Worm (Caenorhabditis elegans) whole organism, L1 larva: Measurements from ENCODE around the gene phf-33.
A peak's percentile ranks its signal among the peaks of the same experiment; 100 is the strongest.

ENCODE experiments used
- C16A3.4 ChIP-seq: fragments of 150-350 bp; optimal IDR thresholded peaks from 2 replicates; lab custom pipeline; 2014; ENCODE audit warnings: missing biosample characterization, missing genetic modification characterization
- Y116A8C.19 ChIP-seq: sonication (generic microtip); optimal IDR thresholded peaks from 2 replicates; lab custom pipeline; 2016; ENCODE audit warnings: missing compliant biosample characterization, missing genetic modification characterization, borderline replicate concordance
- aha-1 ChIP-seq: fragments of 150-350 bp; optimal IDR thresholded peaks from 2 replicates; lab custom pipeline; 2014; ENCODE audit warnings: missing biosample characterization, missing genetic modification characterization
- aly-2 ChIP-seq: fragments of 150-350 bp; optimal IDR thresholded peaks from 2 replicates; lab custom pipeline; 2014; ENCODE audit warnings: missing biosample characterization, missing genetic modification characterization
- ama-1 ChIP-seq: fragments of 150-350 bp; optimal IDR thresholded peaks from 2 replicates; lab custom pipeline; 2014
- blmp-1 ChIP-seq: fragments of 150-350 bp; optimal IDR thresholded peaks from 2 replicates; lab custom pipeline; 2014; ENCODE audit warnings: missing biosample characterization, missing genetic modification characterization
- ceh-63 ChIP-seq: fragments of 200-800 bp; sonication (Bioruptor generic); optimal IDR thresholded peaks from 2 replicates; lab custom pipeline; 2018; ENCODE audit warnings: mild to moderate bottlenecking, missing genetic modification characterization, missing compliant biosample characterization
- ceh-90 ChIP-seq: sonication (generic microtip); optimal IDR thresholded peaks from 2 replicates; lab custom pipeline; 2016; ENCODE audit warnings: missing genetic modification characterization, missing compliant biosample characterization
- dpl-1 ChIP-seq, 3 experiments: fragments of 150-350 bp in 2 of 3; sonication (generic microtip) in 1 of 3; optimal IDR thresholded peaks; 2 replicates each; lab custom pipeline; 2014 to 2017; ENCODE audit warnings: missing biosample characterization in 3 of 3, missing genetic modification characterization in 3 of 3, missing genetic modification reagents in 3 of 3
- dsc-1 ChIP-seq: sonication (generic microtip); optimal IDR thresholded peaks from 2 replicates; lab custom pipeline; 2016; ENCODE audit warnings: mild to moderate bottlenecking, missing genetic modification characterization, missing compliant biosample characterization
- efl-1 ChIP-seq, 4 experiments: fragments of 150-350 bp; optimal IDR thresholded peaks in 3 of 4; peaks in 1 of 4; 1 replicate in 1 of 4; 2 replicates in 3 of 4; lab custom pipeline; 2014; ENCODE audit warnings: missing biosample characterization in 2 of 4, missing genetic modification characterization in 2 of 4, missing genetic modification reagents in 2 of 4
- egl-13 ChIP-seq: sonication (generic microtip); optimal IDR thresholded peaks from 2 replicates; lab custom pipeline; 2016; ENCODE audit warnings: missing genotype, missing genetic modification reagents, missing genetic modification characterization, missing compliant biosample characterization
- elt-3 ChIP-seq, 6 experiments: fragments of 150-350 bp in 1 of 6; sonication (generic microtip); optimal IDR thresholded peaks; 2 replicates each; lab custom pipeline; 2017 to 2018; ENCODE audit warnings: missing biosample characterization in 6 of 6, missing genetic modification characterization in 6 of 6, inconsistent platforms in 1 of 6
- fkh-8 ChIP-seq: sonication (generic microtip); optimal IDR thresholded peaks from 2 replicates; lab custom pipeline; 2016; ENCODE audit warnings: mild to moderate bottlenecking, missing genetic modification characterization, missing compliant biosample characterization
- grh-1 ChIP-seq: fragments of 200-800 bp; sonication (Bioruptor generic); IDR thresholded peaks from 2 replicates; pipeline ENCODE4 v1.3.6; 2022; ENCODE audit warnings: missing genetic modification reagents, missing genetic modification characterization, missing compliant biosample characterization
- isw-1 ChIP-seq: fragments of 200-800 bp; sonication (Bioruptor generic); IDR thresholded peaks from 2 replicates; pipeline ENCODE4 v1.3.6; 2022; ENCODE audit warnings: missing genetic modification characterization, missing compliant biosample characterization
- lin-13 ChIP-seq: fragments of 150-350 bp; optimal IDR thresholded peaks from 2 replicates; lab custom pipeline; 2014; ENCODE audit warnings: missing biosample characterization, missing genetic modification reagents, missing genetic modification characterization
- lin-14 ChIP-seq: fragments of 200-800 bp; sonication (Bioruptor generic); optimal IDR thresholded peaks from 2 replicates; lab custom pipeline; 2018; ENCODE audit warnings: mild to moderate bottlenecking, missing genetic modification characterization, moderate library complexity, missing compliant biosample characterization
- lin-35 ChIP-seq, 2 experiments: fragments of 150-350 bp; optimal IDR thresholded peaks; 2 replicates each; lab custom pipeline; 2014; ENCODE audit warnings: missing biosample characterization in 2 of 2, missing genetic modification characterization in 2 of 2, missing genetic modification reagents in 2 of 2
- lsy-2 ChIP-seq, 2 experiments: fragments of 150-350 bp; optimal IDR thresholded peaks; 2 replicates each; lab custom pipeline; 2014; ENCODE audit warnings: missing biosample characterization in 2 of 2, missing genetic modification characterization in 2 of 2
- mdl-1 ChIP-seq, 2 experiments: fragments of 150-350 bp; optimal IDR thresholded peaks; 2 replicates each; lab custom pipeline; 2014 to 2017; ENCODE audit warnings: missing biosample characterization in 2 of 2, missing genetic modification characterization in 2 of 2, inconsistent platforms in 1 of 2
- mef-2 ChIP-seq: fragments of 150-350 bp; optimal IDR thresholded peaks from 2 replicates; lab custom pipeline; 2014; ENCODE audit warnings: missing biosample characterization, missing genetic modification characterization
- mep-1 ChIP-seq: fragments of 150-350 bp; optimal IDR thresholded peaks from 2 replicates; lab custom pipeline; 2014; ENCODE audit warnings: missing biosample characterization, missing genetic modification characterization
- nhr-11 ChIP-seq: fragments of 150-350 bp; optimal IDR thresholded peaks from 2 replicates; lab custom pipeline; 2014; ENCODE audit warnings: missing biosample characterization, missing genetic modification characterization
- nhr-19 ChIP-seq: fragments of 200-800 bp; sonication (Bioruptor generic); conservative IDR thresholded peaks from 2 replicates; pipeline ENCODE4 v1.3.6; 2022; ENCODE audit warnings: missing genetic modification characterization, missing compliant biosample characterization
- nhr-20 ChIP-seq: sonication (generic microtip); optimal IDR thresholded peaks from 2 replicates; lab custom pipeline; 2016; ENCODE audit warnings: mild to moderate bottlenecking, missing genetic modification characterization, missing compliant biosample characterization
- nhr-47 ChIP-seq: sonication (generic microtip); optimal IDR thresholded peaks from 2 replicates; lab custom pipeline; 2016; ENCODE audit warnings: mild to moderate bottlenecking, missing genetic modification characterization, moderate library complexity, missing compliant biosample characterization
- nhr-71 ChIP-seq: sonication (generic microtip); optimal IDR thresholded peaks from 2 replicates; lab custom pipeline; 2016; ENCODE audit warnings: mild to moderate bottlenecking, missing genetic modification characterization, moderate library complexity, missing compliant biosample characterization
- nhr-84 ChIP-seq: sonication (generic microtip); optimal IDR thresholded peaks from 2 replicates; lab custom pipeline; 2017; ENCODE audit warnings: missing biosample characterization, missing genetic modification characterization
- nhr-85 ChIP-seq: sonication (generic microtip); peaks from one replicate; lab custom pipeline; 2016; ENCODE audit warnings: missing genetic modification characterization, inconsistent platforms, missing compliant biosample characterization
- nhr-90 ChIP-seq: sonication (generic microtip); optimal IDR thresholded peaks from 2 replicates; lab custom pipeline; 2016; ENCODE audit warnings: mild to moderate bottlenecking, missing genetic modification characterization, missing compliant biosample characterization; ENCODE audit not compliant: poor library complexity
- pqm-1 ChIP-seq: sonication (generic microtip); optimal IDR thresholded peaks from 3 replicates; lab custom pipeline; 2017; ENCODE audit warnings: missing biosample characterization, missing genetic modification characterization
- rnt-1 ChIP-seq: sonication (generic microtip); optimal IDR thresholded peaks from 2 replicates; lab custom pipeline; 2016; ENCODE audit warnings: mild to moderate bottlenecking, missing genetic modification characterization, moderate library complexity, missing compliant biosample characterization
- snpc-4 ChIP-seq: fragments of 150-350 bp; optimal IDR thresholded peaks from 2 replicates; lab custom pipeline; 2014; ENCODE audit warnings: missing biosample characterization, missing genetic modification characterization
- snu-23 ChIP-seq: sonication (generic microtip); optimal IDR thresholded peaks from 2 replicates; lab custom pipeline; 2016; ENCODE audit warnings: missing genetic modification characterization, missing compliant biosample characterization
- sox-4 ChIP-seq: sonication (generic microtip); optimal IDR thresholded peaks from 2 replicates; lab custom pipeline; 2016; ENCODE audit warnings: missing genetic modification characterization, missing compliant biosample characterization
- sptf-1 ChIP-seq: fragments of 150-350 bp; optimal IDR thresholded peaks from 2 replicates; lab custom pipeline; 2014; ENCODE audit warnings: missing biosample characterization, missing genetic modification characterization
- sup-37 ChIP-seq: fragments of 200-800 bp; sonication (Bioruptor generic); optimal IDR thresholded peaks from 2 replicates; lab custom pipeline; 2018; ENCODE audit warnings: mild to moderate bottlenecking, missing genetic modification characterization, missing compliant biosample characterization
- swsn-7 ChIP-seq: sonication (generic microtip); optimal IDR thresholded peaks from 2 replicates; lab custom pipeline; 2016; ENCODE audit warnings: missing genetic modification characterization, missing compliant biosample characterization
- tbx-2 ChIP-seq: sonication (generic microtip); optimal IDR thresholded peaks from 2 replicates; lab custom pipeline; 2016; ENCODE audit warnings: missing genetic modification characterization, missing compliant biosample characterization
- unc-130 ChIP-seq: fragments of 150-350 bp; optimal IDR thresholded peaks from 2 replicates; lab custom pipeline; 2017; ENCODE audit warnings: missing biosample characterization, missing genetic modification characterization, inconsistent platforms
- unc-86 ChIP-seq: sonication (generic microtip); optimal IDR thresholded peaks from 2 replicates; lab custom pipeline; 2016; ENCODE audit warnings: missing genetic modification characterization, missing compliant biosample characterization
- vab-15 ChIP-seq: sonication (generic microtip); optimal IDR thresholded peaks from 2 replicates; lab custom pipeline; 2017; ENCODE audit warnings: missing genotype, mild to moderate bottlenecking, missing genetic modification characterization, missing compliant biosample characterization
- ztf-4 ChIP-seq: fragments of 150-350 bp; optimal IDR thresholded peaks from 2 replicates; lab custom pipeline; 2014; ENCODE audit warnings: missing biosample characterization, missing genetic modification characterization

The phf-33 gene

DNA sequence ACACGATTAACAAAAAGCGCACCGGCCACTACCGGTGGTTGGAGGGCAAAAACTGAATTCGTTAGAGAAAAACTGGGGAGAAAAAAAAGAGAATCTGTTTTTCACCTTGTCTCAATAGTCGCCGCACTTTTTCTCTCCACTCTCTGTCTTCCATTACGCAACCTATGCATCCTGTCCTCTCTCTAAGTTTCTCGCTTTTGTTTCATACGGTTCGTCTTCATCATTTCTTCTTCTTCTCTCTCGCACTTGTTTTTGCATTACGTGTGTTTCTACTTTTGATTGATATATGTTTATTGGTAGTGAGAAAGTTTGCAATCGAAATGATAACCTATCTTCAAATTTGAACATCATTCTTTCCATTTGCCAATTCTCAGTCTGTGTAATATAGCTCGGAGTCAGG, 41.8 kb upstream of the phf-33 start:
- no peak for TF ChIP-seq aly-2 (tag; lab: Kevin White, UChicago)
- TF ChIP-seq tbx-2 (tag; lab: Kevin White, UChicago) = peak; percentile 23
- TF ChIP-seq dpl-1 (GFP tag; optimal IDR thresholded peaks at IDR 0.05; lab: Kevin White, UChicago) = peak in 1 of 3 experiments; percentile 23
- TF ChIP-seq lin-13 (GFP tag; lab: Kevin White, UChicago) = peak; percentile 30
- TF ChIP-seq swsn-7 (tag; lab: Kevin White, UChicago) = peak; percentile 42
- TF ChIP-seq lin-14 (GFP tag; lab: Kevin White, UChicago) = peak; percentile 75
- no peak for TF ChIP-seq nhr-11 (tag; lab: Kevin White, UChicago)
- no peak for TF ChIP-seq snpc-4 (tag; lab: Kevin White, UChicago)
- no peak for TF ChIP-seq pqm-1 (tag; lab: Kevin White, UChicago)
- TF ChIP-seq rnt-1 (tag; lab: Kevin White, UChicago) = peak; percentile 55
- TF ChIP-seq nhr-20 (tag; lab: Kevin White, UChicago) = peak; percentile 68
- 0 out of 2 replicates have a peak, but pooled peaks have one; percentile 14 for TF ChIP-seq grh-1
- peak; percentile 25 to 59 for TF ChIP-seq lsy-2 (tag; optimal IDR thresholded peaks at IDR 0.05; lab: Kevin White, UChicago)
- TF ChIP-seq mep-1 (tag; lab: Kevin White, UChicago) = peak; percentile 41
- TF ChIP-seq nhr-47 (tag; lab: Kevin White, UChicago) = peak; percentile 3
- TF ChIP-seq vab-15 (tag; lab: Kevin White, UChicago) = peak; percentile 36
- TF ChIP-seq Y116A8C.19 (tag; lab: Kevin White, UChicago) = no peak
- TF ChIP-seq nhr-85 (tag; lab: Kevin White, UChicago) = peak; percentile 94
- TF ChIP-seq snu-23 (GFP tag; lab: Kevin White, UChicago) = peak; percentile 71
- TF ChIP-seq C16A3.4 (tag; lab: Kevin White, UChicago) = peak; percentile 55
- peak in 1 of 2 experiments; percentile 53 for TF ChIP-seq lin-35 (GFP tag; optimal IDR thresholded peaks at IDR 0.05; lab: Kevin White, UChicago)
- TF ChIP-seq sox-4 (tag; lab: Kevin White, UChicago) = no peak
- peak in 5 of 6 experiments; percentile 57 to 90 (median 77) for TF ChIP-seq elt-3 (tag; optimal IDR thresholded peaks at IDR 0.05; lab: Kevin White, UChicago)
- TF ChIP-seq nhr-19 (GFP tag; lab: Robert Waterston, UW) = peak; percentile 55
- TF ChIP-seq ama-1 (lab: Kevin White, UChicago) = peak; percentile 22
- peak; percentile 96 for TF ChIP-seq blmp-1 (tag; lab: Kevin White, UChicago)
- no peak for TF ChIP-seq aha-1
- peak; percentile 79 for TF ChIP-seq nhr-71 (tag; lab: Kevin White, UChicago)
- peak; percentile 28 for TF ChIP-seq ztf-4 (tag; lab: Kevin White, UChicago)

- peak; percentile 54 for TF ChIP-seq nhr-71 (tag; lab: Kevin White, UChicago)
- no peak for TF ChIP-seq ceh-90
- no peak for TF ChIP-seq tbx-2 (tag; lab: Kevin White, UChicago)
- TF ChIP-seq efl-1 (optimal IDR thresholded peaks at IDR 0.05; lab: Kevin White, UChicago) = no peak
- TF ChIP-seq efl-1 (GFP tag; optimal IDR thresholded peaks at IDR 0.05 in 1 of 2; lab: Kevin White, UChicago) = no peak
- TF ChIP-seq isw-1 (GFP tag; lab: Robert Waterston, UW) = no peak
- no peak for TF ChIP-seq mef-2 (tag; lab: Kevin White, UChicago)
- TF ChIP-seq nhr-20 (tag; lab: Kevin White, UChicago) = peak; percentile 31
- TF ChIP-seq nhr-19 (GFP tag; lab: Robert Waterston, UW) = peak; percentile 43
- TF ChIP-seq nhr-90 (tag; lab: Kevin White, UChicago) = no peak
- TF ChIP-seq nhr-84 (tag; lab: Kevin White, UChicago) = no peak
- no peak for TF ChIP-seq sup-37 (GFP tag; lab: Kevin White, UChicago)
- peak; percentile 7 for TF ChIP-seq snu-23 (GFP tag; lab: Kevin White, UChicago)
- TF ChIP-seq fkh-8 (tag; lab: Kevin White, UChicago) = no peak
- peak; percentile 58 for TF ChIP-seq unc-130 (tag; lab: Kevin White, UChicago)
- TF ChIP-seq rnt-1 (tag; lab: Kevin White, UChicago) = peak; percentile 47
- no peak for TF ChIP-seq unc-86 (tag; lab: Kevin White, UChicago)
- TF ChIP-seq sptf-1 (tag; lab: Kevin White, UChicago) = no peak
- TF ChIP-seq lin-14 (GFP tag; lab: Kevin White, UChicago) = peak; percentile 42
- no peak for TF ChIP-seq egl-13 (tag; lab: Kevin White, UChicago)
- no peak for TF ChIP-seq ceh-63
- TF ChIP-seq dsc-1 (tag; lab: Kevin White, UChicago) = peak; percentile 5
- peak in 1 of 2 experiments; percentile 27 for TF ChIP-seq mdl-1 (tag; optimal IDR thresholded peaks at IDR 0.05; lab: Kevin White, UChicago)
- TF ChIP-seq lin-13 (GFP tag; lab: Kevin White, UChicago) = no peak
Measured at ce11 chrX:13318316-13318715, 39.5 kb upstream of the phf-33 start.
